Worm (Caenorhabditis elegans) whole organism, young adult: ENCODE results near the gene natb-1.
A peak's percentile ranks its signal among the peaks of the same experiment; 100 is the strongest.

Source experiments
- B0035.1 ChIP-seq: sonication (generic microtip); optimal IDR thresholded peaks from 2 replicates; lab custom pipeline; 2016; ENCODE audit warnings: missing genetic modification characterization, mild to moderate bottlenecking, missing compliant biosample characterization, missing genotype, missing genetic modification reagents
- T26A5.8 ChIP-seq: sonication (generic microtip); optimal IDR thresholded peaks from 2 replicates; lab custom pipeline; 2016; ENCODE audit warnings: missing genetic modification characterization, missing compliant biosample characterization
- ccch-3 ChIP-seq: fragments of 200-800 bp; sonication (Bioruptor generic); optimal IDR thresholded peaks from 2 replicates; lab custom pipeline; 2018; ENCODE audit warnings: mild to moderate bottlenecking, missing genetic modification characterization, missing compliant biosample characterization
- ceh-40 ChIP-seq: fragments of 200-800 bp; sonication (Bioruptor generic); IDR thresholded peaks from 2 replicates; pipeline ENCODE4 v1.3.6; 2022; ENCODE audit warnings: missing genetic modification characterization, missing compliant biosample characterization
- ceh-91 ChIP-seq: fragments of 200-800 bp; sonication (Bioruptor generic); IDR thresholded peaks from 2 replicates; pipeline ENCODE4 v1.3.6; 2022; ENCODE audit warnings: missing genetic modification reagents, missing genetic modification characterization, missing compliant biosample characterization
- ekl-4 ChIP-seq: fragments of 200-800 bp; sonication (Bioruptor generic); IDR thresholded peaks from 2 replicates; pipeline ENCODE4 v1.3.6; 2022; ENCODE audit warnings: missing genetic modification reagents, missing genetic modification characterization, missing compliant biosample characterization
- lin-54 ChIP-seq: fragments of 200-800 bp; sonication (Bioruptor generic); optimal IDR thresholded peaks from 2 replicates; lab custom pipeline; 2018; ENCODE audit warnings: mild to moderate bottlenecking, missing genetic modification characterization, missing compliant biosample characterization
- pha-4 ChIP-seq: fragments of 150-350 bp; sonication (generic microtip); optimal IDR thresholded peaks from 2 replicates; lab custom pipeline; 2014; ENCODE audit warnings: missing biosample characterization, missing genetic modification reagents, missing genetic modification characterization
- sea-2 ChIP-seq: fragments of 200-800 bp; sonication (Bioruptor generic); IDR thresholded peaks from 2 replicates; pipeline ENCODE4 v1.3.6; 2022; ENCODE audit warnings: missing genetic modification characterization, missing compliant biosample characterization
- snpc-4 ChIP-seq, 5 experiments: fragments of 150-350 bp in 1 of 5; sonication (generic microtip) in 4 of 5; optimal IDR thresholded peaks; 2 replicates each; lab custom pipeline; 2014 to 2018; ENCODE audit warnings: missing genetic modification characterization in 5 of 5, missing biosample characterization in 3 of 5, antibody characterized with exemption in 2 of 5, mild to moderate bottlenecking in 2 of 5, missing compliant biosample characterization in 2 of 5, missing genotype in 2 of 5, moderate library complexity in 2 of 5, missing genetic modification reagents in 1 of 5
- somi-1 ChIP-seq: fragments of 200-800 bp; sonication (Bioruptor generic); optimal IDR thresholded peaks from 2 replicates; lab custom pipeline; 2018; ENCODE audit warnings: mild to moderate bottlenecking, missing genetic modification characterization, missing compliant biosample characterization
- tlf-1 ChIP-seq: fragments of 200-800 bp; sonication (Bioruptor generic); optimal IDR thresholded peaks from 2 replicates; lab custom pipeline; 2018; ENCODE audit warnings: mild to moderate bottlenecking, missing genetic modification characterization, missing compliant biosample characterization
- unc-62 ChIP-seq: fragments of 150-350 bp; optimal IDR thresholded peaks from 2 replicates; lab custom pipeline; 2014; ENCODE audit warnings: missing biosample characterization, missing genetic modification reagents, missing genetic modification characterization

ce11 chrV:8012032-8012431 is 28.8 kb upstream of the natb-1 start, which contains the start of gene rpb-9:
- TF ChIP-seq ceh-91 (no peak), T26A5.8 (tag; lab: Kevin White, UChicago) (no peak), pha-4 (no peak), ccch-3 (GFP tag; lab: Kevin White, UChicago) (no peak), snpc-4 (GFP tag; optimal IDR thresholded peaks at IDR 0.05; lab: Kevin White, UChicago) (no peak), snpc-4 (tag; optimal IDR thresholded peaks at IDR 0.05; lab: Kevin White, UChicago) (peak in 1 of 4 experiments; percentile 35), somi-1 (no peak), sea-2 (GFP tag; lab: Robert Waterston, UW) (no peak), tlf-1 (GFP tag; lab: Kevin White, UChicago) (no peak), unc-62 (GFP tag; lab: Kevin White, UChicago) (no peak), ekl-4 (no peak), B0035.1 (tag; lab: Kevin White, UChicago) (no peak), ceh-40 (GFP tag; lab: Robert Waterston, UW) (no peak), lin-54 (GFP tag; lab: Kevin White, UChicago) (no peak)
